Worm (Caenorhabditis elegans) whole organism, L3 larva: ENCODE measurements around the gene cka-1.
"Not testable (repeated sequence)": the region's sequence is repeated elsewhere in the genome, so short reads cannot be mapped to it uniquely, and the experiment has no call there.

ENCODE experiments used
- R02D3.7 ChIP-seq: fragments of 150-350 bp; optimal IDR thresholded peaks from 2 replicates; lab custom pipeline; 2014; ENCODE audit warnings: missing biosample characterization, missing genetic modification characterization
- ZK546.5 ChIP-seq: sonication (generic microtip); optimal IDR thresholded peaks from 2 replicates; lab custom pipeline; 2017; ENCODE audit warnings: missing biosample characterization, missing genetic modification characterization
- aly-2 ChIP-seq: fragments of 150-350 bp; optimal IDR thresholded peaks from 2 replicates; lab custom pipeline; 2014; ENCODE audit warnings: missing biosample characterization, missing genetic modification characterization
- ama-1 ChIP-seq: fragments of 150-350 bp; optimal IDR thresholded peaks from 2 replicates; lab custom pipeline; 2018
- ceh-16 ChIP-seq: sonication (generic microtip); optimal IDR thresholded peaks from 2 replicates; lab custom pipeline; 2017; ENCODE audit warnings: missing biosample characterization, missing genetic modification characterization
- ceh-28 ChIP-seq: fragments of 150-350 bp; optimal IDR thresholded peaks from 2 replicates; lab custom pipeline; 2014; ENCODE audit warnings: missing biosample characterization, missing genetic modification reagents, missing genetic modification characterization
- ceh-9 ChIP-seq: sonication (generic microtip); optimal IDR thresholded peaks from 2 replicates; lab custom pipeline; 2018; ENCODE audit warnings: missing biosample characterization, missing genetic modification characterization
- daf-12 ChIP-seq: fragments of 150-350 bp; optimal IDR thresholded peaks from 2 replicates; lab custom pipeline; 2014; ENCODE audit warnings: missing biosample characterization, missing genetic modification reagents, missing genetic modification characterization
- egl-27 ChIP-seq: sonication (generic microtip); optimal IDR thresholded peaks from 4 replicates; lab custom pipeline; 2017; ENCODE audit warnings: missing biosample characterization, missing genetic modification reagents, missing genetic modification characterization
- egl-5 ChIP-seq: fragments of 150-350 bp; optimal IDR thresholded peaks from 2 replicates; lab custom pipeline; 2017; ENCODE audit warnings: missing biosample characterization, missing genetic modification reagents, missing genetic modification characterization, inconsistent platforms
- elt-1 ChIP-seq: fragments of 150-350 bp; optimal IDR thresholded peaks from 2 replicates; lab custom pipeline; 2014; ENCODE audit warnings: missing biosample characterization, missing genetic modification characterization
- elt-2 ChIP-seq: sonication (generic microtip); optimal IDR thresholded peaks from 2 replicates; lab custom pipeline; 2016; ENCODE audit warnings: missing genetic modification reagents, mild to moderate bottlenecking, missing genetic modification characterization, missing compliant biosample characterization
- elt-3 ChIP-seq, 3 experiments: fragments of 150-350 bp in 1 of 3; sonication (generic microtip) in 2 of 3; optimal IDR thresholded peaks; 2 replicates in 2 of 3; 4 replicates in 1 of 3; lab custom pipeline; 2014 to 2017; ENCODE audit warnings: missing biosample characterization in 3 of 3, missing genetic modification characterization in 3 of 3
- fkh-10 ChIP-seq: sonication (generic microtip); optimal IDR thresholded peaks from 2 replicates; lab custom pipeline; 2017; ENCODE audit warnings: missing biosample characterization, missing genetic modification reagents, missing genetic modification characterization
- fkh-2 ChIP-seq: fragments of 150-350 bp; optimal IDR thresholded peaks from 2 replicates; lab custom pipeline; 2014; ENCODE audit warnings: missing biosample characterization, missing genetic modification reagents, missing genetic modification characterization
- hmg-11 ChIP-seq: sonication (generic microtip); optimal IDR thresholded peaks from 2 replicates; lab custom pipeline; 2016; ENCODE audit warnings: missing genetic modification characterization, missing compliant biosample characterization
- lin-15B ChIP-seq: fragments of 150-350 bp; optimal IDR thresholded peaks from 2 replicates; lab custom pipeline; 2014; ENCODE audit warnings: missing biosample characterization, missing genetic modification characterization
- lsy-12 ChIP-seq: sonication (generic microtip); optimal IDR thresholded peaks from 2 replicates; lab custom pipeline; 2016; ENCODE audit warnings: mild to moderate bottlenecking, missing genetic modification characterization, missing compliant biosample characterization
- mml-1 ChIP-seq: fragments of 150-350 bp; sonication (generic microtip); optimal IDR thresholded peaks from 3 replicates; lab custom pipeline; 2014; ENCODE audit warnings: missing biosample characterization, missing genetic modification characterization
- nhr-11 ChIP-seq: fragments of 150-350 bp; optimal IDR thresholded peaks from 2 replicates; lab custom pipeline; 2014; ENCODE audit warnings: missing biosample characterization, missing genetic modification characterization
- nhr-12 ChIP-seq: fragments of 150-350 bp; optimal IDR thresholded peaks from 2 replicates; lab custom pipeline; 2014; ENCODE audit warnings: missing biosample characterization, missing genetic modification characterization
- nhr-23 ChIP-seq: fragments of 150-350 bp; optimal IDR thresholded peaks from 2 replicates; lab custom pipeline; 2014; ENCODE audit warnings: missing biosample characterization, missing genetic modification reagents, missing genetic modification characterization
- nhr-237 ChIP-seq: fragments of 150-350 bp; optimal IDR thresholded peaks from 2 replicates; lab custom pipeline; 2014; ENCODE audit warnings: missing biosample characterization, missing genetic modification characterization
- nhr-25 ChIP-seq: sonication (generic microtip); optimal IDR thresholded peaks from 2 replicates; lab custom pipeline; 2017; ENCODE audit warnings: missing biosample characterization, missing genetic modification characterization
- nhr-28 ChIP-seq: fragments of 150-350 bp; optimal IDR thresholded peaks from 2 replicates; lab custom pipeline; 2014; ENCODE audit warnings: missing biosample characterization, missing genetic modification characterization
- nhr-43 ChIP-seq: sonication (generic microtip); optimal IDR thresholded peaks from 2 replicates; lab custom pipeline; 2016; ENCODE audit warnings: mild to moderate bottlenecking, missing genetic modification characterization, missing compliant biosample characterization; ENCODE audit not compliant: poor library complexity, severe bottlenecking
- nhr-67 ChIP-seq: fragments of 150-350 bp; optimal IDR thresholded peaks from 2 replicates; lab custom pipeline; 2014; ENCODE audit warnings: missing biosample characterization, missing genetic modification characterization
- nhr-76 ChIP-seq: fragments of 150-350 bp; sonication (generic microtip); optimal IDR thresholded peaks from 5 replicates; lab custom pipeline; 2014; ENCODE audit warnings: missing biosample characterization, missing genetic modification characterization
- pha-4 ChIP-seq: fragments of 150-350 bp; optimal IDR thresholded peaks from 2 replicates; lab custom pipeline; 2014; ENCODE audit warnings: missing biosample characterization, missing genetic modification reagents, missing genetic modification characterization
- pqm-1 ChIP-seq: fragments of 150-350 bp; optimal IDR thresholded peaks from 2 replicates; lab custom pipeline; 2017; ENCODE audit warnings: missing biosample characterization, missing genetic modification characterization, inconsistent platforms
- sea-2 ChIP-seq: fragments of 150-350 bp; sonication (generic microtip); optimal IDR thresholded peaks from 4 replicates; lab custom pipeline; 2014; ENCODE audit warnings: missing biosample characterization, missing genetic modification reagents, missing genetic modification characterization
- skn-1 ChIP-seq: fragments of 150-350 bp; optimal IDR thresholded peaks from 2 replicates; lab custom pipeline; 2014; ENCODE audit warnings: missing biosample characterization, missing genetic modification characterization
- snpc-4 ChIP-seq: fragments of 150-350 bp; optimal IDR thresholded peaks from 2 replicates; lab custom pipeline; 2014; ENCODE audit warnings: missing biosample characterization, missing genetic modification characterization
- tbx-2 ChIP-seq: sonication (generic microtip); optimal IDR thresholded peaks from 2 replicates; lab custom pipeline; 2016; ENCODE audit warnings: mild to moderate bottlenecking, missing genetic modification characterization, missing compliant biosample characterization
- unc-39 ChIP-seq: sonication (generic microtip); optimal IDR thresholded peaks from 4 replicates; lab custom pipeline; 2017; ENCODE audit warnings: missing biosample characterization, missing genetic modification characterization
- unc-62 ChIP-seq: fragments of 150-350 bp; sonication (generic microtip); optimal IDR thresholded peaks from 4 replicates; lab custom pipeline; 2014; ENCODE audit warnings: missing biosample characterization, missing genetic modification reagents, missing genetic modification characterization
- zag-1 ChIP-seq: fragments of 150-350 bp; optimal IDR thresholded peaks from 2 replicates; lab custom pipeline; 2014; ENCODE audit warnings: missing biosample characterization, missing genetic modification characterization

The cka-1 gene

DNA sequence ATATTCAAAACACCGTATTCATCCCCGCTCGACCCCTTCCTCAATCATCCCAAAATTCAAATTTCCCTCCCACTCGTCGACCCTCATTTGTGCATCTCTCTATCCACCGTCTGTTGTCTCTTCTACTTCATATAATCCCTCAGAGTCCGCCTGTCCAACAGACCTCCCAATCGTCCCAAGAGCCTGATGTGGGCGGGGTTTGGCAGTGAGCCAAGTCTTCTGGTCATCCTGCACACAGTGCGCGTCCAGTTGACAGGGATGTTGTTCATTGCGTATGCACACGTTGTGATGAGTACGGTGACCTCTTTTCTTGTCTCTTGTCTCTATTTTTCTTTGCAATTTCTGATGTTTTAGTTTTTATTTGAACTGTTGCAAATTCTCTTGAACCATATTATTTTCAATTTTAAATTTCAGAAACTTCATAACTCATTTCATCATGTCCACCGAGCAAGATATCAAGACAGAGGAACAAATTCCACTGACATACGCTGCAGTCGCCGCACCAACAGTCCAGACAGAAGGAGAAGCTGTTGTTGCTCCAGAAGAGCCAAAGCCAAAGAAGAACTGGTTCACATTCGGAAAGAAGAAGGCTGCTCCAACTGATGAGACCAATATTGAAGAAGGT lies 34.8 kb upstream of the cka-1 start, which contains the start of gene cav-1:
cav-1 (plus strand) TSS at position 415 of the 625 bp plus-strand sequence.
- TF ChIP-seq unc-39 (tag; lab: Kevin White, UChicago), result no peak
- no peak for TF ChIP-seq ceh-28 (tag; lab: Kevin White, UChicago)
- TF ChIP-seq nhr-76 (tag; lab: Kevin White, UChicago), result no peak
- no peak for TF ChIP-seq lin-15B (tag; lab: Kevin White, UChicago)
- TF ChIP-seq fkh-10 (GFP tag; lab: Kevin White, UChicago), result no peak
- TF ChIP-seq ama-1 (lab: Kevin White, UChicago), result no peak
- no peak for TF ChIP-seq nhr-28 (tag; lab: Kevin White, UChicago)
- no peak for TF ChIP-seq nhr-237
- no peak for TF ChIP-seq elt-2 (tag; lab: Kevin White, UChicago)
- no peak for TF ChIP-seq elt-1
- TF ChIP-seq nhr-25, result no peak
- TF ChIP-seq nhr-43 (tag; lab: Kevin White, UChicago), result no peak
- no peak for TF ChIP-seq tbx-2 (tag; lab: Kevin White, UChicago)
- no peak for TF ChIP-seq unc-62 (GFP tag; lab: Kevin White, UChicago)
- TF ChIP-seq, all 47 proteins: peak for 0

DNA sequence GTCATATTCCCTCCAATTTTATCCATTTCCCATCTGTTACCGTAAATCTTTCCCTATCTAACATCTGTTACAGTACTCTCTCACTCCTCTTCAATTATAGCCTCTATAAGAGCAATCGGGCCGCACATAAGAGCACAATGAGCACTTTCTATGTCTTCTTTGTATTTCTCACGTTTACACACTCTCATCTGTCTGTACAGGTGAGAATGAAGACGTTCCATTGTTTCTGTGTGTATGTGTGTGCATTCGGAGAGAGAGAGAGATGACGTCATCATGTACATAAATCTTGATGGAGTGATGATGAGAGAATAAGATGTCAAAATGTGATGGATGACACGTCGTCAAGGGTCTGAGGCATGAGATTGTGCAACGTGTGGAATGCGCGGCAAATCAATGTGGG lies 33.4 kb upstream of the cka-1 start:
- TF ChIP-seq ceh-9 (tag; lab: Kevin White, UChicago), result no peak
- TF ChIP-seq elt-3 (tag; optimal IDR thresholded peaks at IDR 0.05; lab: Kevin White, UChicago), result no peak
- TF ChIP-seq mml-1 (tag; lab: Kevin White, UChicago), result no peak
- no peak for TF ChIP-seq nhr-12 (tag; lab: Kevin White, UChicago)
- no peak for TF ChIP-seq egl-27 (tag; lab: Kevin White, UChicago)
- no peak for TF ChIP-seq fkh-2 (tag; lab: Kevin White, UChicago)
- no peak for TF ChIP-seq unc-39 (tag; lab: Kevin White, UChicago)
- TF ChIP-seq pha-4 (tag; lab: Kevin White, UChicago), result no peak
- no peak for TF ChIP-seq nhr-67 (tag; lab: Kevin White, UChicago)
- no peak for TF ChIP-seq skn-1
- TF ChIP-seq hmg-11 (tag; lab: Kevin White, UChicago), result no peak
- TF ChIP-seq nhr-11 (tag; lab: Kevin White, UChicago), result no peak
- TF ChIP-seq lsy-12 (tag; lab: Kevin White, UChicago), result no peak
- TF ChIP-seq snpc-4 (tag; lab: Kevin White, UChicago), result no peak
- TF ChIP-seq aly-2, result no peak
- no peak for TF ChIP-seq nhr-25
- no peak for TF ChIP-seq nhr-28 (tag; lab: Kevin White, UChicago)
- no peak for TF ChIP-seq ZK546.5 (tag; lab: Kevin White, UChicago)
- TF ChIP-seq daf-12 (tag; lab: Kevin White, UChicago), result no peak

- TF ChIP-seq unc-39, ceh-28, fkh-2 (tag; lab: Kevin White, UChicago): not testable (repeated sequence)
Observed at ce11 chrIV:9769746-9770145, 32.3 kb upstream of the cka-1 start, which contains the start of gene msp-78. Gene msp-78, plus strand, starts transcription at chrIV:9770046.

ce11 chrIV:9767054-9767453 lies 29.6 kb upstream of the cka-1 start, which contains the start of gene msp-79:
Gene msp-79, minus strand, starts transcription at chrIV:9767154.
- not testable (repeated sequence) for TF ChIP-seq nhr-11, fkh-2, daf-12 (tag; lab: Kevin White, UChicago)

DNA sequence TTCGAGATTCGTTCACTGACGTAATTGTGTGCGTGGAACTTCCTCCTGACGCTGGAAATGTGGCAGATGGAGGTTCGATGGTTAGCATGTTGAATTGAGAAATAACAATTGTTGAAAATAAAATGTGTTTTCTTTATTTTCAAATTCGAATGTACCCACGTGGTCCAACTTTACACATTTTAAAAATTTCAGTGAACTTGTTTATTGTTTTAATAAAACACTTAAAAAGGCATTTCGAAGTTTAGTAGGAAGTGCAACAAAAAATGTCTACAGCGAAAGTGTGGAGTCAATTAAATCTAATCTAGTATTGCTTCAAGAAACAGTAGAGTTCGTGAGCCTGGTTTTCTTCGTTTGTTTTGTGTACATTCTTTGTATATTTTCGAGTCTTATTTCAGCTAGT lies 28.8 kb upstream of the cka-1 start, which contains the start of gene ssp-36:
ssp-36 (minus strand) TSS at position 101 of the 400 bp plus-strand sequence.
- TF ChIP-seq lsy-12 (tag; lab: Kevin White, UChicago) (no peak), egl-5 (tag; lab: Kevin White, UChicago) (no peak), nhr-43 (tag; lab: Kevin White, UChicago) (no peak), nhr-23 (tag; lab: Kevin White, UChicago) (no peak), nhr-12 (tag; lab: Kevin White, UChicago) (no peak), nhr-67 (tag; lab: Kevin White, UChicago) (no peak), ceh-16 (no peak), sea-2 (no peak), zag-1 (no peak), nhr-25 (no peak), R02D3.7 (no peak), aly-2 (no peak), egl-27 (tag; lab: Kevin White, UChicago) (no peak), pqm-1 (no peak), fkh-10 (GFP tag; lab: Kevin White, UChicago) (no peak), skn-1 (no peak), fkh-2 (tag; lab: Kevin White, UChicago) (no peak)
